Worm (Caenorhabditis elegans) whole organism, late embryonic: ENCODE data around the gene Y116F11B.2.

ENCODE experiments used
- Y22D7AL.16 ChIP-seq: sonication (generic microtip); optimal IDR thresholded peaks from 2 replicates; lab custom pipeline; 2016; ENCODE audit warnings: missing genetic modification characterization, missing compliant biosample characterization
- ceh-2 ChIP-seq: sonication (generic microtip); optimal IDR thresholded peaks from 2 replicates; lab custom pipeline; 2016; ENCODE audit warnings: missing genotype, missing genetic modification characterization, missing compliant biosample characterization
- eyg-1 ChIP-seq: sonication (generic microtip); optimal IDR thresholded peaks from 2 replicates; lab custom pipeline; 2016; ENCODE audit warnings: missing genotype, missing genetic modification characterization, missing compliant biosample characterization
- nfya-1 ChIP-seq: sonication (generic microtip); optimal IDR thresholded peaks from 2 replicates; lab custom pipeline; 2017; ENCODE audit warnings: missing genetic modification characterization, mild to moderate bottlenecking, missing compliant biosample characterization, antibody characterized with exemption, moderate library complexity
- sox-4 ChIP-seq: sonication (generic microtip); optimal IDR thresholded peaks from 2 replicates; lab custom pipeline; 2017; ENCODE audit warnings: mild to moderate bottlenecking, missing genetic modification characterization, inconsistent platforms, missing compliant biosample characterization
- tbx-2 ChIP-seq: sonication (generic microtip); optimal IDR thresholded peaks from 2 replicates; lab custom pipeline; 2016; ENCODE audit warnings: missing genetic modification characterization, missing compliant biosample characterization
- unc-3 ChIP-seq, 2 experiments: fragments of 200-800 bp in 1 of 2; sonication (Bioruptor generic) in 1 of 2; sonication (generic microtip) in 1 of 2; conservative IDR thresholded peaks in 1 of 2; optimal IDR thresholded peaks in 1 of 2; 2 replicates each; pipeline versions ENCODE4 v1.3.6 to Lab custom; 2016 to 2022; ENCODE audit warnings: missing compliant biosample characterization in 2 of 2, missing genetic modification characterization in 2 of 2, missing genetic modification reagents in 1 of 2
- unc-86 ChIP-seq: sonication (generic microtip); optimal IDR thresholded peaks from 2 replicates; lab custom pipeline; 2016; ENCODE audit warnings: missing genetic modification characterization, missing compliant biosample characterization

- TF ChIP-seq eyg-1 (tag; lab: Kevin White, UChicago): no peak
- TF ChIP-seq ceh-2 (tag; lab: Kevin White, UChicago): no peak
- no peak for TF ChIP-seq unc-86 (tag; lab: Kevin White, UChicago)
- no peak for TF ChIP-seq sox-4 (tag; lab: Kevin White, UChicago)
- TF ChIP-seq nfya-1 (tag; lab: Kevin White, UChicago): no peak
- no peak for TF ChIP-seq unc-3 (GFP tag; conservative IDR thresholded peaks at IDR 0.05; lab: Robert Waterston, UW)
- no peak for TF ChIP-seq unc-3 (tag; optimal IDR thresholded peaks at IDR 0.05; lab: Kevin White, UChicago)
- no peak for TF ChIP-seq Y22D7AL.16 (tag; lab: Kevin White, UChicago)
- TF ChIP-seq tbx-2 (tag; lab: Kevin White, UChicago): no peak
Measured at ce11 chrV:19830815-19831214, 29.9 kb upstream of the Y116F11B.2 start, which contains the start of gene pcp-4.
